Fruit fly (Drosophila melanogaster) whole organism, embryonic: ENCODE results near the gene Prx3.

ENCODE experiments used
- Asciz ChIP-seq: fragments of 200-800 bp; sonication (Bioruptor generic); optimal IDR thresholded peaks from 2 replicates; lab custom pipeline; 2017; ENCODE audit warnings: missing biosample characterization, mild to moderate bottlenecking, missing genetic modification characterization, missing genetic modification reagents
- Blimp-1 ChIP-seq: fragments of 200-800 bp; sonication (Bioruptor generic); optimal IDR thresholded peaks from 3 replicates; lab custom pipeline; 2018; ENCODE audit warnings: missing biosample characterization, missing genetic modification characterization, mild to moderate bottlenecking, moderate library complexity, missing genetic modification reagents
- CG10321 ChIP-seq: fragments of 200-800 bp; sonication (Bioruptor generic); IDR thresholded peaks from 2 replicates; pipeline ENCODE4 v1.3.6; 2022; ENCODE audit warnings: missing biosample characterization, missing genetic modification characterization
- CG10654 ChIP-seq: fragments of 200-800 bp; sonication (Bioruptor generic); optimal IDR thresholded peaks from 2 replicates; lab custom pipeline; 2016; ENCODE audit warnings: missing biosample characterization, missing genetic modification characterization
- CG12155 ChIP-seq: fragments of 200-800 bp; sonication (Bioruptor generic); optimal IDR thresholded peaks from 3 replicates; lab custom pipeline; 2016; ENCODE audit warnings: missing biosample characterization, missing genetic modification characterization
- CG12236 ChIP-seq: fragments of 200-800 bp; sonication (Bioruptor generic); optimal IDR thresholded peaks from 2 replicates; lab custom pipeline; 2016; ENCODE audit warnings: missing biosample characterization, missing genetic modification characterization
- CG1233 ChIP-seq: fragments of 200-800 bp; sonication (Bioruptor generic); optimal IDR thresholded peaks from 4 replicates; lab custom pipeline; 2018; ENCODE audit warnings: missing biosample characterization, mild to moderate bottlenecking, missing genetic modification characterization
- CG13894 ChIP-seq: fragments of 200-800 bp; sonication (Bioruptor generic); optimal IDR thresholded peaks from 3 replicates; lab custom pipeline; 2018; ENCODE audit warnings: missing biosample characterization, mild to moderate bottlenecking, missing genetic modification characterization, moderate library complexity
- CG14965 ChIP-seq: fragments of 200-800 bp; sonication (Bioruptor generic); optimal IDR thresholded peaks from 2 replicates; lab custom pipeline; 2016; ENCODE audit warnings: missing biosample characterization, missing genetic modification characterization, borderline replicate concordance
- CG15514 ChIP-seq: fragments of 200-800 bp; sonication (Bioruptor generic); optimal IDR thresholded peaks from 3 replicates; lab custom pipeline; 2017; ENCODE audit warnings: missing biosample characterization, missing genetic modification characterization, mild to moderate bottlenecking, moderate library complexity, missing genetic modification reagents
- CG17829 ChIP-seq: fragments of 200-800 bp; optimal IDR thresholded peaks from 2 replicates; lab custom pipeline; 2019; ENCODE audit warnings: missing biosample characterization, mild to moderate bottlenecking, missing genetic modification characterization, moderate library complexity
- CG18764 ChIP-seq: fragments of 200-800 bp; sonication (Bioruptor generic); optimal IDR thresholded peaks from 3 replicates; lab custom pipeline; 2016; ENCODE audit warnings: missing biosample characterization, missing genetic modification characterization
- CG31441 ChIP-seq: fragments of 200-800 bp; sonication (Bioruptor generic); IDR thresholded peaks from 2 replicates; pipeline ENCODE4 v1.3.6; 2022; ENCODE audit warnings: missing biosample characterization, missing genetic modification characterization
- CG32767 ChIP-seq: fragments of 200-800 bp; sonication (Bioruptor generic); IDR thresholded peaks from 2 replicates; pipeline ENCODE4 v1.3.6; 2022; ENCODE audit warnings: missing biosample characterization, missing genetic modification characterization
- CG33213 ChIP-seq: fragments of 200-800 bp; sonication (Bioruptor generic); optimal IDR thresholded peaks from 3 replicates; lab custom pipeline; 2016; ENCODE audit warnings: missing biosample characterization, missing genetic modification characterization
- CG3838 ChIP-seq: fragments of 200-800 bp; sonication (Bioruptor generic); optimal IDR thresholded peaks from 3 replicates; lab custom pipeline; 2016; ENCODE audit warnings: missing biosample characterization, missing genetic modification characterization
- CG4282 ChIP-seq: fragments of 200-800 bp; sonication (Bioruptor generic); optimal IDR thresholded peaks from 2 replicates; lab custom pipeline; 2016; ENCODE audit warnings: missing biosample characterization, missing genetic modification characterization
- CG5245 ChIP-seq: fragments of 200-800 bp; sonication (Bioruptor generic); optimal IDR thresholded peaks from 3 replicates; lab custom pipeline; 2016; ENCODE audit warnings: missing biosample characterization, missing genetic modification characterization
- CG6689 ChIP-seq: fragments of 200-800 bp; sonication (Bioruptor generic); IDR thresholded peaks from 2 replicates; pipeline ENCODE4 v1.3.6; 2022; ENCODE audit warnings: missing biosample characterization, missing genetic modification characterization
- CG8290 ChIP-seq, 3 experiments: fragments of 200-800 bp; sonication (Bioruptor generic); optimal IDR thresholded peaks; 2 replicates each; lab custom pipeline; 2016 to 2019; ENCODE audit warnings: missing biosample characterization in 3 of 3, missing genetic modification characterization in 3 of 3, mild to moderate bottlenecking in 2 of 3, moderate library complexity in 1 of 3
- CG9437 ChIP-seq: fragments of 200-800 bp; sonication (Bioruptor generic); optimal IDR thresholded peaks from 2 replicates; lab custom pipeline; 2018; ENCODE audit warnings: missing biosample characterization, mild to moderate bottlenecking, missing genetic modification characterization
- Camta ChIP-seq: fragments of 200-800 bp; sonication (Bioruptor generic); optimal IDR thresholded peaks from 2 replicates; lab custom pipeline; 2016; ENCODE audit warnings: missing biosample characterization, missing genetic modification characterization
- Chrac-16 ChIP-seq: fragments of 200-800 bp; sonication (Bioruptor generic); optimal IDR thresholded peaks from 3 replicates; lab custom pipeline; 2016; ENCODE audit warnings: missing biosample characterization, missing genetic modification characterization
- HHEX ChIP-seq: fragments of 200-800 bp; sonication (Bioruptor generic); optimal IDR thresholded peaks from 3 replicates; lab custom pipeline; 2017; ENCODE audit warnings: missing biosample characterization, mild to moderate bottlenecking, missing genetic modification characterization, missing genetic modification reagents
- HLH4C ChIP-seq: fragments of 200-800 bp; sonication (Bioruptor generic); IDR thresholded peaks from 3 replicates; pipeline ENCODE4 v1.3.6; 2022; ENCODE audit warnings: missing biosample characterization, missing genetic modification characterization; ENCODE audit not compliant: partially characterized antibody
- MESR4 ChIP-seq: fragments of 200-800 bp; sonication (Bioruptor generic); optimal IDR thresholded peaks from 2 replicates; lab custom pipeline; 2018; ENCODE audit warnings: missing biosample characterization, mild to moderate bottlenecking, missing genetic modification characterization, moderate library complexity
- MTF-1 ChIP-seq: fragments of 200-800 bp; sonication (Bioruptor generic); optimal IDR thresholded peaks from 2 replicates; lab custom pipeline; 2018; ENCODE audit warnings: missing biosample characterization, mild to moderate bottlenecking, missing genetic modification characterization, borderline replicate concordance
- Med ChIP-seq: fragments of 200-800 bp; sonication (Bioruptor generic); peaks from one replicate; lab custom pipeline; 2016; ENCODE audit warnings: missing biosample characterization, missing genetic modification characterization, mild to moderate bottlenecking, inconsistent platforms, moderate library complexity
- NC2β ChIP-seq: fragments of 200-800 bp; sonication (Bioruptor generic); optimal IDR thresholded peaks from 2 replicates; lab custom pipeline; 2016; ENCODE audit warnings: missing biosample characterization, missing genetic modification characterization
- NfI ChIP-seq: fragments of 200-800 bp; sonication (Bioruptor generic); optimal IDR thresholded peaks from 3 replicates; lab custom pipeline; 2018; ENCODE audit warnings: missing biosample characterization, mild to moderate bottlenecking, missing genetic modification characterization, moderate library complexity
- Ravus ChIP-seq: fragments of 200-800 bp; sonication (Bioruptor generic); IDR thresholded peaks from 2 replicates; pipeline ENCODE4 v1.3.6; 2022; ENCODE audit warnings: missing biosample characterization, missing genetic modification characterization
- Scr ChIP-seq: fragments of 200-800 bp; sonication (Bioruptor generic); IDR thresholded peaks from 2 replicates; pipeline ENCODE4 v1.3.6; 2022; ENCODE audit warnings: missing biosample characterization, missing genetic modification characterization; ENCODE audit not compliant: partially characterized antibody
- abd-A ChIP-seq: fragments of 200-800 bp; sonication (Bioruptor generic); optimal IDR thresholded peaks from 3 replicates; lab custom pipeline; 2019; ENCODE audit warnings: missing biosample characterization, mild to moderate bottlenecking, missing genetic modification characterization, moderate library complexity
- ap ChIP-seq: fragments of 200-800 bp; sonication (Bioruptor generic); IDR thresholded peaks from 2 replicates; pipeline ENCODE4 v1.3.6; 2022; ENCODE audit warnings: missing biosample characterization, missing genetic modification characterization
- bab2 ChIP-seq: fragments of 200-800 bp; sonication (Bioruptor generic); optimal IDR thresholded peaks from 2 replicates; lab custom pipeline; 2016; ENCODE audit warnings: missing biosample characterization, missing genetic modification characterization
- chm ChIP-seq: fragments of 200-800 bp; sonication (Bioruptor generic); IDR thresholded peaks from 2 replicates; pipeline ENCODE4 v1.3.6; 2022; ENCODE audit warnings: missing biosample characterization, missing genetic modification characterization
- croc ChIP-seq: fragments of 200-800 bp; sonication (Bioruptor generic); conservative IDR thresholded peaks from 3 replicates; pipeline ENCODE4 v1.3.6; 2022; ENCODE audit warnings: missing biosample characterization, missing genetic modification characterization
- ems ChIP-seq: fragments of 200-800 bp; sonication (Bioruptor generic); optimal IDR thresholded peaks from 3 replicates; lab custom pipeline; 2016; ENCODE audit warnings: missing biosample characterization, missing genetic modification characterization
- ftz-f1 ChIP-seq: fragments of 200-800 bp; sonication (Bioruptor generic); optimal IDR thresholded peaks from 2 replicates; lab custom pipeline; 2016; ENCODE audit warnings: missing biosample characterization, missing genetic modification characterization
- gfzf ChIP-seq: fragments of 200-800 bp; sonication (Bioruptor generic); optimal IDR thresholded peaks from 2 replicates; lab custom pipeline; 2016; ENCODE audit warnings: missing biosample characterization, mild to moderate bottlenecking, missing genetic modification characterization, moderate library complexity
- ham ChIP-seq: fragments of 200-800 bp; sonication (Bioruptor generic); IDR thresholded peaks from 2 replicates; pipeline ENCODE4 v1.3.6; 2022; ENCODE audit warnings: missing biosample characterization, missing genetic modification characterization
- hkb ChIP-seq, 2 experiments: fragments of 200-800 bp in 1 of 2; fragments of >200 bp in 1 of 2; sonication (Bioruptor generic) in 1 of 2; IDR thresholded peaks in 1 of 2; optimal IDR thresholded peaks in 1 of 2; 2 replicates each; pipeline versions ENCODE4 v1.3.6 to Lab custom; 2017 to 2022; ENCODE audit warnings: missing biosample characterization in 1 of 2, missing genetic modification characterization in 1 of 2
- lov ChIP-seq, 2 experiments: fragments of 200-800 bp in 1 of 2; fragments of >200 bp in 1 of 2; sonication (Bioruptor generic) in 1 of 2; IDR thresholded peaks in 1 of 2; optimal IDR thresholded peaks in 1 of 2; 2 replicates in 1 of 2; 3 replicates in 1 of 2; pipeline versions ENCODE4 v1.3.6 to Lab custom; 2017 to 2022; ENCODE audit warnings: missing biosample characterization in 1 of 2, missing genetic modification characterization in 1 of 2
- pros ChIP-seq: fragments of 200-800 bp; sonication (Bioruptor generic); optimal IDR thresholded peaks from 3 replicates; lab custom pipeline; 2019; ENCODE audit warnings: missing biosample characterization, mild to moderate bottlenecking, missing genetic modification characterization, moderate library complexity
- shn ChIP-seq: fragments of 200-800 bp; sonication (Bioruptor generic); optimal IDR thresholded peaks from 3 replicates; lab custom pipeline; 2016; ENCODE audit warnings: missing biosample characterization, missing genetic modification characterization
- sima ChIP-seq: fragments of 200-800 bp; sonication (Bioruptor generic); optimal IDR thresholded peaks from 2 replicates; lab custom pipeline; 2016; ENCODE audit warnings: missing biosample characterization, missing genetic modification characterization
- wor ChIP-seq: fragments of 200-800 bp; sonication (Bioruptor generic); IDR thresholded peaks from 2 replicates; pipeline ENCODE4 v1.3.6; 2022; ENCODE audit warnings: missing biosample characterization, missing genetic modification characterization
- z ChIP-seq: fragments of 200-800 bp; sonication (Bioruptor generic); IDR thresholded peaks from 3 replicates; pipeline ENCODE4 v1.3.6; 2022; ENCODE audit warnings: missing biosample characterization, missing genetic modification characterization

The Prx3 gene

dm6 chr3R:17539789-17540496 lies 6.4 kb downstream of the Prx3 start, which contains the start of gene SF1 (continued):
- TF ChIP-seq Chrac-16 (peak; percentile 17), gfzf (peak; percentile 65), CG10654 (GFP tag; lab: Kevin White, UChicago) (no peak), CG4282 (GFP tag; lab: Kevin White, UChicago) (no peak), CG13894 (tag; lab: Kevin White, UChicago) (no peak), HLH4C (no peak), ham (GFP tag; lab: Robert Waterston, UW) (no peak), HHEX (GFP tag; lab: Kevin White, UChicago) (peak; percentile 35), abd-A (no peak), chm (no peak), MTF-1 (GFP tag; lab: Kevin White, UChicago) (no peak), z (GFP tag; lab: Robert Waterston, UW) (no peak), pros (GFP tag; lab: Kevin White, UChicago) (no peak), Blimp-1 (GFP tag; lab: Kevin White, UChicago) (no peak), sima (no peak), ap (GFP tag; lab: Robert Waterston, UW) (no peak), NfI (GFP tag; lab: Kevin White, UChicago) (no peak), CG33213 (GFP tag; lab: Kevin White, UChicago) (peak; percentile 19), CG3838 (GFP tag; lab: Kevin White, UChicago) (no peak), CG15514 (GFP tag; lab: Kevin White, UChicago) (no peak), ftz-f1 (no peak), shn (peak; percentile 49), CG8290 (GFP tag; optimal IDR thresholded peaks at IDR 0.05; lab: Kevin White, UChicago) (peak; percentile 18), CG8290 (tag; optimal IDR thresholded peaks at IDR 0.05; lab: Kevin White, UChicago) (peak in 1 of 2 experiments; percentile 69), ems (GFP tag; lab: Kevin White, UChicago) (no peak), CG5245 (GFP tag; lab: Kevin White, UChicago) (no peak), MESR4 (GFP tag; lab: Kevin White, UChicago) (peak; percentile 30), CG6689 (no peak), CG32767 (GFP tag; lab: Robert Waterston, UW) (no peak), Med (GFP tag; lab: Kevin White, UChicago) (peak; percentile 74), Camta (no peak), CG10321 (no peak), croc (GFP tag; lab: Robert Waterston, UW) (no peak), CG17829 (no peak), CG31441 (peak; percentile 74; the same call in 1 of the 2 replicates), CG12155 (GFP tag; lab: Kevin White, UChicago) (peak; percentile 35), Scr (GFP tag; lab: Robert Waterston, UW) (no peak), wor (GFP tag; lab: Robert Waterston, UW) (no peak), CG18764 (GFP tag; lab: Kevin White, UChicago) (no peak), Ravus (GFP tag; lab: Robert Waterston, UW) (no peak), lov (optimal IDR thresholded peaks at IDR 0.05; lab: Kevin White, UChicago) (no peak), lov (GFP tag; IDR thresholded peaks at IDR 0.05; lab: Robert Waterston, UW) (no peak), CG14965 (no peak), CG9437 (peak; percentile 66), NC2β (GFP tag; lab: Kevin White, UChicago) (no peak), hkb (optimal IDR thresholded peaks at IDR 0.05; lab: Kevin White, UChicago) (no peak), hkb (GFP tag; IDR thresholded peaks at IDR 0.05; lab: Robert Waterston, UW) (no peak), Asciz (GFP tag; lab: Kevin White, UChicago) (no peak), bab2 (GFP tag; lab: Kevin White, UChicago) (peak; percentile 12), CG12236 (GFP tag; lab: Kevin White, UChicago) (no peak), CG1233 (peak; percentile 42)
